Worm (Caenorhabditis elegans): ENCODE data around the gene ZK1320.9.

The ZK1320.9 gene

ce11 chrII:9706207-9706606 is 19.7 kb upstream of the ZK1320.9 start, which contains the start of gene Y53C12A.3:
Gene Y53C12A.3, minus strand, starts transcription at chrII:9706240.
- TF ChIP-seq hmg-4 (GFP tag; optimal IDR thresholded peaks at IDR 0.05) (no peak), ceh-36 (tag; optimal IDR thresholded peaks at IDR 0.05) (no peak), tbx-11 (GFP tag; IDR thresholded peaks at IDR 0.05) (no peak), F13C5.2 (tag; optimal IDR thresholded peaks at IDR 0.05) (peak; percentile 16), flt-1 (GFP tag; IDR thresholded peaks at IDR 0.05) (no peak)

- TF ChIP-seq scrt-1 (GFP tag; IDR thresholded peaks at IDR 0.05) (no peak), aly-1 (tag; optimal IDR thresholded peaks at IDR 0.05) (no peak), ama-1 (optimal IDR thresholded peaks at IDR 0.05) (no peak)
Observed at ce11 chrII:9704746-9705145, 18.2 kb upstream of the ZK1320.9 start, which contains the start of gene Y53C12A.10. Gene Y53C12A.10, minus strand, starts transcription at chrII:9704846.

- no peak for TF ChIP-seq ceh-13 (GFP tag; optimal IDR thresholded peaks at IDR 0.05)
Observed at ce11 chrII:9703601-9704000, 17.1 kb upstream of the ZK1320.9 start, which contains the start of gene mop-25.2. Gene mop-25.2, minus strand, starts transcription at chrII:9703701.

ce11 chrII:9700363-9700762 is 13.8 kb upstream of the ZK1320.9 start, which contains the start of the genes Y53C12A.8 and Y53C12A.7:
Gene Y53C12A.8, minus strand, starts transcription at chrII:9700463.
Gene Y53C12A.7, plus strand, starts transcription at chrII:9700543.
- TF ChIP-seq tbx-11 (GFP tag; IDR thresholded peaks at IDR 0.05) (no peak), flt-1 (GFP tag; IDR thresholded peaks at IDR 0.05) (no peak), sea-1 (GFP tag; conservative IDR thresholded peaks at IDR 0.05) (no peak), hnd-1 (tag; optimal IDR thresholded peaks at IDR 0.05) (no peak), scrt-1 (GFP tag; IDR thresholded peaks at IDR 0.05) (no peak), tra-4 (tag; optimal IDR thresholded peaks at IDR 0.05) (no peak), B0310.2 (tag; optimal IDR thresholded peaks at IDR 0.05) (no peak), pes-1 (GFP tag; IDR thresholded peaks at IDR 0.05) (no peak), tbx-37 (GFP tag; conservative IDR thresholded peaks at IDR 0.05) (no peak), ama-1 (optimal IDR thresholded peaks at IDR 0.05) (no peak), F13C5.2 (tag; optimal IDR thresholded peaks at IDR 0.05) (no peak)

- TF ChIP-seq tbx-11 (GFP tag; IDR thresholded peaks at IDR 0.05) (no peak), F13C5.2 (tag; optimal IDR thresholded peaks at IDR 0.05) (no peak), tbx-37 (GFP tag; conservative IDR thresholded peaks at IDR 0.05) (no peak), ama-1 (optimal IDR thresholded peaks at IDR 0.05) (no peak), ets-7 (tag; optimal IDR thresholded peaks at IDR 0.05) (no peak), hmbx-1 (tag; optimal IDR thresholded peaks at IDR 0.05) (no peak), aly-1 (tag; optimal IDR thresholded peaks at IDR 0.05) (no peak), pes-1 (GFP tag; IDR thresholded peaks at IDR 0.05) (no peak), hnd-1 (tag; optimal IDR thresholded peaks at IDR 0.05) (no peak), flt-1 (GFP tag; IDR thresholded peaks at IDR 0.05) (no peak), B0310.2 (tag; optimal IDR thresholded peaks at IDR 0.05) (no peak), ceh-36 (tag; optimal IDR thresholded peaks at IDR 0.05) (no peak), tra-4 (tag; optimal IDR thresholded peaks at IDR 0.05) (no peak), hmg-4 (GFP tag; optimal IDR thresholded peaks at IDR 0.05) (no peak), sea-1 (GFP tag; conservative IDR thresholded peaks at IDR 0.05) (no peak), scrt-1 (GFP tag; IDR thresholded peaks at IDR 0.05) (no peak), ceh-13 (GFP tag; optimal IDR thresholded peaks at IDR 0.05) (no peak)
Observed at ce11 chrII:9695942-9696341, 9.4 kb upstream of the ZK1320.9 start.

- no peak for TF ChIP-seq scrt-1 (GFP tag; IDR thresholded peaks at IDR 0.05)
- no peak for TF ChIP-seq F13C5.2 (tag; optimal IDR thresholded peaks at IDR 0.05)
- TF ChIP-seq tbx-11 (GFP tag; IDR thresholded peaks at IDR 0.05) = no peak
- TF ChIP-seq tbx-37 (GFP tag; conservative IDR thresholded peaks at IDR 0.05) = no peak
- no peak for TF ChIP-seq aly-1 (tag; optimal IDR thresholded peaks at IDR 0.05)
- TF ChIP-seq ceh-36 (tag; optimal IDR thresholded peaks at IDR 0.05) = no peak
- no peak for TF ChIP-seq ama-1 (optimal IDR thresholded peaks at IDR 0.05)
- no peak for TF ChIP-seq hnd-1 (tag; optimal IDR thresholded peaks at IDR 0.05)
- no peak for TF ChIP-seq pes-1 (GFP tag; IDR thresholded peaks at IDR 0.05)
- no peak for TF ChIP-seq flt-1 (GFP tag; IDR thresholded peaks at IDR 0.05)
- no peak for TF ChIP-seq ceh-13 (GFP tag; optimal IDR thresholded peaks at IDR 0.05)
- TF ChIP-seq hmbx-1 (tag; optimal IDR thresholded peaks at IDR 0.05) = no peak
- no peak for TF ChIP-seq ets-7 (tag; optimal IDR thresholded peaks at IDR 0.05)
- no peak for TF ChIP-seq tra-4 (tag; optimal IDR thresholded peaks at IDR 0.05)
- no peak for TF ChIP-seq B0310.2 (tag; optimal IDR thresholded peaks at IDR 0.05)
- no peak for TF ChIP-seq sea-1 (GFP tag; conservative IDR thresholded peaks at IDR 0.05)
- no peak for TF ChIP-seq hmg-4 (GFP tag; optimal IDR thresholded peaks at IDR 0.05)
Observed at ce11 chrII:9691839-9692238, 5.3 kb upstream of the ZK1320.9 start, which contains the start of gene nlp-11. Gene nlp-11, minus strand, starts transcription at chrII:9691939.

- TF ChIP-seq hmg-4 (GFP tag; optimal IDR thresholded peaks at IDR 0.05) = no peak
- no peak for TF ChIP-seq F13C5.2 (tag; optimal IDR thresholded peaks at IDR 0.05)
- TF ChIP-seq ama-1 (optimal IDR thresholded peaks at IDR 0.05) = no peak
- no peak for TF ChIP-seq tbx-11 (GFP tag; IDR thresholded peaks at IDR 0.05)
- no peak for TF ChIP-seq ceh-13 (GFP tag; optimal IDR thresholded peaks at IDR 0.05)
- TF ChIP-seq pes-1 (GFP tag; IDR thresholded peaks at IDR 0.05) = no peak
- no peak for TF ChIP-seq scrt-1 (GFP tag; IDR thresholded peaks at IDR 0.05)
- TF ChIP-seq flt-1 (GFP tag; IDR thresholded peaks at IDR 0.05) = no peak
- no peak for TF ChIP-seq hmbx-1 (tag; optimal IDR thresholded peaks at IDR 0.05)
- TF ChIP-seq sea-1 (GFP tag; conservative IDR thresholded peaks at IDR 0.05) = no peak
- TF ChIP-seq hnd-1 (tag; optimal IDR thresholded peaks at IDR 0.05) = no peak
- no peak for TF ChIP-seq tra-4 (tag; optimal IDR thresholded peaks at IDR 0.05)
- no peak for TF ChIP-seq aly-1 (tag; optimal IDR thresholded peaks at IDR 0.05)
- no peak for TF ChIP-seq tbx-37 (GFP tag; conservative IDR thresholded peaks at IDR 0.05)
- no peak for TF ChIP-seq B0310.2 (tag; optimal IDR thresholded peaks at IDR 0.05)
- no peak for TF ChIP-seq ceh-36 (tag; optimal IDR thresholded peaks at IDR 0.05)
- TF ChIP-seq ets-7 (tag; optimal IDR thresholded peaks at IDR 0.05) = no peak
Observed at ce11 chrII:9690067-9690632, 3.6 kb upstream of the ZK1320.9 start.

ce11 chrII:9684175-9684574 is 2.3 kb downstream of the ZK1320.9 start:
- TF ChIP-seq tbx-37 (GFP tag; conservative IDR thresholded peaks at IDR 0.05) (no peak), flt-1 (GFP tag; IDR thresholded peaks at IDR 0.05) (no peak), hnd-1 (tag; optimal IDR thresholded peaks at IDR 0.05) (no peak), sea-1 (GFP tag; conservative IDR thresholded peaks at IDR 0.05) (no peak), aly-1 (tag; optimal IDR thresholded peaks at IDR 0.05) (no peak), hmg-4 (GFP tag; optimal IDR thresholded peaks at IDR 0.05) (no peak), tra-4 (tag; optimal IDR thresholded peaks at IDR 0.05) (no peak), tbx-11 (GFP tag; IDR thresholded peaks at IDR 0.05) (no peak)
